Worm (Caenorhabditis elegans) whole organism, young adult: ENCODE results near the gene fbxb-112.
"Not testable (repeated sequence)": the region's sequence is repeated elsewhere in the genome, so short reads cannot be mapped to it uniquely, and the experiment has no call there.

Experiments used
- B0035.1 ChIP-seq: sonication (generic microtip); optimal IDR thresholded peaks from 2 replicates; lab custom pipeline; 2016; ENCODE audit warnings: missing genetic modification characterization, mild to moderate bottlenecking, missing compliant biosample characterization, missing genotype, missing genetic modification reagents
- C06A6.2 ChIP-seq: fragments of 200-800 bp; sonication (Bioruptor generic); conservative IDR thresholded peaks from 2 replicates; pipeline ENCODE4 v1.3.6; 2022; ENCODE audit warnings: missing genetic modification characterization, missing compliant biosample characterization
- C17E4.6 ChIP-seq: fragments of 200-800 bp; sonication (Bioruptor generic); IDR thresholded peaks from 2 replicates; pipeline ENCODE4 v1.3.6; 2022; ENCODE audit warnings: missing genetic modification reagents, missing genetic modification characterization, missing compliant biosample characterization
- D2030.7 ChIP-seq: fragments of 200-800 bp; sonication (Bioruptor generic); IDR thresholded peaks from 2 replicates; pipeline ENCODE4 v1.3.6; 2022; ENCODE audit warnings: missing genetic modification reagents, missing genetic modification characterization, missing compliant biosample characterization
- F23B12.7 ChIP-seq: sonication (generic microtip); optimal IDR thresholded peaks from 2 replicates; lab custom pipeline; 2017; ENCODE audit warnings: missing genetic modification characterization, mild to moderate bottlenecking, missing compliant biosample characterization, antibody characterized with exemption, moderate library complexity; ENCODE audit not compliant: insufficient read depth
- F52B5.7 ChIP-seq: sonication (generic microtip); optimal IDR thresholded peaks from 2 replicates; lab custom pipeline; 2016; ENCODE audit warnings: mild to moderate bottlenecking, missing genetic modification characterization, missing compliant biosample characterization
- F55B11.4 ChIP-seq: sonication (generic microtip); optimal IDR thresholded peaks from 2 replicates; lab custom pipeline; 2016; ENCODE audit warnings: missing compliant biosample characterization, missing genetic modification characterization, borderline replicate concordance; ENCODE audit not compliant: insufficient read depth
- K12H6.12 ChIP-seq: fragments of 200-800 bp; sonication (Bioruptor generic); optimal IDR thresholded peaks from 2 replicates; lab custom pipeline; 2018; ENCODE audit warnings: mild to moderate bottlenecking, missing genetic modification characterization, missing compliant biosample characterization
- T07F8.4 ChIP-seq: sonication (generic microtip); optimal IDR thresholded peaks from 2 replicates; lab custom pipeline; 2016; ENCODE audit warnings: mild to moderate bottlenecking, missing genetic modification characterization, moderate library complexity, missing compliant biosample characterization
- Y56A3A.18 ChIP-seq: fragments of 200-800 bp; sonication (Bioruptor generic); IDR thresholded peaks from 2 replicates; pipeline ENCODE4 v1.3.6; 2022; ENCODE audit warnings: missing genetic modification reagents, missing genetic modification characterization, missing compliant biosample characterization
- Y95B8A.8 ChIP-seq: fragments of 200-800 bp; sonication (Bioruptor generic); IDR thresholded peaks from 2 replicates; pipeline ENCODE4 v1.3.6; 2022; ENCODE audit warnings: missing genetic modification reagents, missing genetic modification characterization, missing compliant biosample characterization
- akir-1 ChIP-seq: fragments of 200-800 bp; sonication (Bioruptor generic); optimal IDR thresholded peaks from 2 replicates; lab custom pipeline; 2018; ENCODE audit warnings: mild to moderate bottlenecking, missing genetic modification characterization, moderate library complexity, missing compliant biosample characterization
- aptf-2 ChIP-seq: fragments of 200-800 bp; sonication (Bioruptor generic); conservative IDR thresholded peaks from 2 replicates; pipeline ENCODE4 v1.3.6; 2022; ENCODE audit warnings: missing genetic modification reagents, missing genetic modification characterization, missing compliant biosample characterization
- attf-5 ChIP-seq: fragments of 200-800 bp; sonication (Bioruptor generic); optimal IDR thresholded peaks from 2 replicates; lab custom pipeline; 2018; ENCODE audit warnings: mild to moderate bottlenecking, missing genetic modification characterization, missing compliant biosample characterization
- attf-6 ChIP-seq: fragments of 200-800 bp; sonication (Bioruptor generic); IDR thresholded peaks from 2 replicates; pipeline ENCODE4 v1.3.6; 2022; ENCODE audit warnings: missing genetic modification reagents, missing genetic modification characterization, missing compliant biosample characterization
- cebp-2 ChIP-seq: fragments of 200-800 bp; sonication (Bioruptor generic); IDR thresholded peaks from 2 replicates; pipeline ENCODE4 v1.3.6; 2022; ENCODE audit warnings: missing genetic modification characterization, missing compliant biosample characterization
- ceh-100 ChIP-seq: fragments of 200-800 bp; sonication (Bioruptor generic); IDR thresholded peaks from 2 replicates; pipeline ENCODE4 v1.3.6; 2022; ENCODE audit warnings: missing genetic modification reagents, missing genetic modification characterization, missing compliant biosample characterization
- ceh-79 ChIP-seq: sonication (generic microtip); optimal IDR thresholded peaks from 2 replicates; lab custom pipeline; 2017; ENCODE audit warnings: mild to moderate bottlenecking, missing genetic modification characterization, missing compliant biosample characterization
- dox-1 ChIP-seq: fragments of 200-800 bp; sonication (Bioruptor generic); IDR thresholded peaks from 2 replicates; pipeline ENCODE4 v1.3.6; 2022; ENCODE audit warnings: missing genetic modification reagents, missing genetic modification characterization, missing compliant biosample characterization
- dpff-1 ChIP-seq: sonication (generic microtip); optimal IDR thresholded peaks from 2 replicates; lab custom pipeline; 2017; ENCODE audit warnings: mild to moderate bottlenecking, missing genetic modification characterization, missing compliant biosample characterization
- egrh-3 ChIP-seq: fragments of 200-800 bp; sonication (Bioruptor generic); IDR thresholded peaks from 2 replicates; pipeline ENCODE4 v1.3.6; 2022; ENCODE audit warnings: missing genetic modification reagents, missing genetic modification characterization, missing compliant biosample characterization
- ets-4 ChIP-seq: fragments of 200-800 bp; sonication (Bioruptor generic); optimal IDR thresholded peaks from 2 replicates; lab custom pipeline; 2018; ENCODE audit warnings: mild to moderate bottlenecking, missing genetic modification characterization, missing compliant biosample characterization
- hlh-26 ChIP-seq: fragments of 200-800 bp; sonication (Bioruptor generic); conservative IDR thresholded peaks from 2 replicates; pipeline ENCODE4 v1.3.6; 2022; ENCODE audit warnings: missing genetic modification reagents, missing genetic modification characterization, missing compliant biosample characterization
- hmg-1.2 ChIP-seq: fragments of 200-800 bp; sonication (Bioruptor generic); IDR thresholded peaks from 2 replicates; pipeline ENCODE4 v1.3.6; 2022; ENCODE audit warnings: missing genetic modification reagents, missing genetic modification characterization, missing compliant biosample characterization
- hmg-20 ChIP-seq: fragments of 200-800 bp; sonication (Bioruptor generic); IDR thresholded peaks from 2 replicates; pipeline ENCODE4 v1.3.6; 2022; ENCODE audit warnings: missing genetic modification reagents, missing genetic modification characterization, missing compliant biosample characterization
- lsl-1 ChIP-seq: fragments of 200-800 bp; sonication (Bioruptor generic); optimal IDR thresholded peaks from 2 replicates; lab custom pipeline; 2018; ENCODE audit warnings: mild to moderate bottlenecking, missing genetic modification characterization, moderate library complexity, missing compliant biosample characterization
- madf-6 ChIP-seq: fragments of 200-800 bp; sonication (Bioruptor generic); IDR thresholded peaks from 2 replicates; pipeline ENCODE4 v1.3.6; 2022; ENCODE audit warnings: missing genetic modification reagents, missing genetic modification characterization, missing compliant biosample characterization
- mxl-1 ChIP-seq: sonication (generic microtip); optimal IDR thresholded peaks from 2 replicates; lab custom pipeline; 2016; ENCODE audit warnings: missing genetic modification characterization, missing compliant biosample characterization
- nfya-1 ChIP-seq: sonication (generic microtip); optimal IDR thresholded peaks from 2 replicates; lab custom pipeline; 2017; ENCODE audit warnings: antibody characterized with exemption, missing compliant biosample characterization, missing genetic modification characterization, borderline replicate concordance; ENCODE audit not compliant: insufficient read depth
- rcor-1 ChIP-seq: fragments of 200-800 bp; sonication (Bioruptor generic); IDR thresholded peaks from 2 replicates; pipeline ENCODE4 v1.3.6; 2022; ENCODE audit warnings: missing genetic modification reagents, missing genetic modification characterization, missing compliant biosample characterization
- repo-1 ChIP-seq: sonication (generic microtip); optimal IDR thresholded peaks from 2 replicates; lab custom pipeline; 2017; ENCODE audit warnings: mild to moderate bottlenecking, missing genetic modification characterization, missing compliant biosample characterization
- sdz-38 ChIP-seq: sonication (generic microtip); optimal IDR thresholded peaks from 2 replicates; lab custom pipeline; 2016; ENCODE audit warnings: missing genotype, missing genetic modification characterization, missing compliant biosample characterization
- snpc-3.4 ChIP-seq: sonication (generic microtip); optimal IDR thresholded peaks from 2 replicates; lab custom pipeline; 2017; ENCODE audit warnings: missing genetic modification characterization, mild to moderate bottlenecking, missing compliant biosample characterization, antibody characterized with exemption, moderate library complexity, missing genotype, missing genetic modification reagents
- tlf-1 ChIP-seq: fragments of 200-800 bp; sonication (Bioruptor generic); optimal IDR thresholded peaks from 2 replicates; lab custom pipeline; 2018; ENCODE audit warnings: mild to moderate bottlenecking, missing genetic modification characterization, missing compliant biosample characterization
- xnd-1 ChIP-seq: sonication (generic microtip); optimal IDR thresholded peaks from 2 replicates; lab custom pipeline; 2016; ENCODE audit warnings: missing genotype, missing genetic modification reagents, missing genetic modification characterization, missing compliant biosample characterization
- ztf-18 ChIP-seq: sonication (generic microtip); optimal IDR thresholded peaks from 2 replicates; lab custom pipeline; 2016; ENCODE audit warnings: missing genotype, mild to moderate bottlenecking, missing genetic modification characterization, missing compliant biosample characterization
- ztf-26 ChIP-seq: sonication (generic microtip); optimal IDR thresholded peaks from 2 replicates; lab custom pipeline; 2017; ENCODE audit warnings: missing genetic modification characterization, missing compliant biosample characterization

fbxb-112 gene

DNA sequence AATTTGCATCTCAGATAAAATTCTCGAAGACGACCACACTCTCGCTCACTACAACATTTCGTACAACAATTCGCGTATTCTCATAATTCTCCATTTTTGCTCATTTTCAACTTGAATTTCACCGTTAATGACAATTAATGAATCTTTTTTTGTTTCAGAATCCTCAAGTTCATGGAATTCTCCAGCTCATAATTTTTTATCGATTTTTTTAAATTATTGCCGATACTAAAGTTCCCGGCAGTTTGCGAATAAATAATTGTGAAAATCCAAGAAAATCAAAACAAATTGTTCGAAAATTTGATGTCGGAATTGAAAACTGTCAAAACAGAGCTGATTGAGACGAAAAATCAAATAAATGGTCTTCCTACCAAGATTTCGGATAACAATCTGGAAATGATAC lies 43.0 kb upstream of the fbxb-112 start, which contains the start of gene C16C8.21 (continued):
- TF ChIP-seq C17E4.6 (GFP tag; lab: Robert Waterston, UW) (no peak), repo-1 (no peak), Y95B8A.8 (GFP tag; lab: Robert Waterston, UW) (no peak)

ce11 chrII:3448776-3449280 lies 42.1 kb upstream of the fbxb-112 start, which contains the start of gene C16C8.25:
TSS of gene C16C8.25 (plus strand) at chrII:3449230.
- no peak for TF ChIP-seq xnd-1 (tag; lab: Kevin White, UChicago)
- no peak for TF ChIP-seq ceh-100 (GFP tag; lab: Robert Waterston, UW)
- 0 out of 2 replicates have a peak, but pooled peaks have one; percentile 33 for TF ChIP-seq D2030.7 (GFP tag; lab: Robert Waterston, UW)
- TF ChIP-seq mxl-1 (tag; lab: Kevin White, UChicago): no peak
- TF ChIP-seq sdz-38 (tag; lab: Kevin White, UChicago): no peak
- TF ChIP-seq ceh-79: no peak
- no peak for TF ChIP-seq hmg-20 (GFP tag; lab: Robert Waterston, UW)
- TF ChIP-seq T07F8.4 (tag; lab: Kevin White, UChicago): no peak
- TF ChIP-seq C06A6.2 (GFP tag; lab: Robert Waterston, UW): no peak
- no peak for TF ChIP-seq tlf-1 (GFP tag; lab: Kevin White, UChicago)
- TF ChIP-seq madf-6 (GFP tag; lab: Robert Waterston, UW): peak; percentile 60; the same call in 1 of the 2 replicates
- TF ChIP-seq rcor-1: no peak
- TF ChIP-seq ets-4: no peak
- no peak for TF ChIP-seq K12H6.12 (tag; lab: Kevin White, UChicago)
- no peak for TF ChIP-seq dpff-1 (tag; lab: Kevin White, UChicago)
- TF ChIP-seq B0035.1: no peak
- TF ChIP-seq F52B5.7 (tag; lab: Kevin White, UChicago): no peak
- TF ChIP-seq snpc-3.4 (tag; lab: Kevin White, UChicago): no peak
- no peak for TF ChIP-seq F23B12.7 (tag; lab: Kevin White, UChicago)
- TF ChIP-seq lsl-1 (GFP tag; lab: Kevin White, UChicago): peak; percentile 72
- TF ChIP-seq nfya-1: no peak

DNA sequence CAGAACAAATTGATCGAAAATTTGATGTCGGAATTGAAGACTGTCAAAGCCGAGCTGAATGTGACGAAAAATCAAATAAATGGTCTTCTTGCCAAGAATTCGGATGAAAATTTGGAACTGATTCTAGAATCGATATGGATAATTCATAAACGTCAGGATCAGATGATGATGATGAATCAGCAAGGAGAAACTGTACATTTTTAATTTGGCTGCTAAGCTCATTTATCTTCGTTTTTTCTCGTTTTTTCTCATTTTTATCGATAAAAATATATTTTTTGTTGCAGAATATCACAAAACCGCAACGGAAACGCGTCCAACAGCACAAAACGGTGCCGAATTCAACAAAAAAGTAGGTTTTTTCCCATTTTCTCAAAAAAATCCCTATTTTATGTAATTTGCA lies 41.4 kb upstream of the fbxb-112 start, which contains the start of gene C16C8.14:
Gene C16C8.14, plus strand, starts transcription at position 301 of the 400 bp plus-strand sequence.
- TF ChIP-seq hmg-1.2; ztf-18; snpc-3.4 (tag; lab: Kevin White, UChicago): not testable (repeated sequence)

DNA sequence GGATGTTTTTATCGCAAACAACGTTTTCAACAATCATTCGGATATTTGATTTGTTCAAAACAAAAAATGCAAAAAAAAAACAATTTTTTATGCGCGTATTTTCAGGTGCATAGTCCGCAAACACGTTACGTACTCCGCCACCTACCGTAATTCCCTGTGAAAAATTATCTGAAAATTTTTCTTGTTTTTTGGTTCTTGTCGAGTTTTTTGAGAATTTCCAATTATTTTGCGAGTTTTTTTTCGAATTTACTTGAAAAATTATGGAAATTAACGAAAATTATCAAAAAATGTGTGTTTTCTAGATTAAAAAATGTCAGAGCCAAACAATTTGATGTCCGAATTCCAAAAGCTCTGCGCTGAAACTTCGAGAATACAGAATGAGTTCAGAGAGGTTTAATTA lies 38.5 kb upstream of the fbxb-112 start, which contains the start of gene C16C8.12:
Gene C16C8.12, plus strand, starts transcription at position 301 of the 400 bp plus-strand sequence.
- no peak for TF ChIP-seq egrh-3 (GFP tag; lab: Robert Waterston, UW)
- TF ChIP-seq D2030.7 (GFP tag; lab: Robert Waterston, UW): peak; percentile 18; the same call in 1 of the 2 replicates
- TF ChIP-seq hlh-26 (GFP tag; lab: Robert Waterston, UW): no peak
- TF ChIP-seq Y56A3A.18 (GFP tag; lab: Robert Waterston, UW): no peak
- TF ChIP-seq rcor-1: no peak
- no peak for TF ChIP-seq F55B11.4 (tag; lab: Kevin White, UChicago)
- no peak for TF ChIP-seq cebp-2 (GFP tag; lab: Robert Waterston, UW)
- TF ChIP-seq dox-1 (GFP tag; lab: Robert Waterston, UW): no peak
- no peak for TF ChIP-seq F23B12.7 (tag; lab: Kevin White, UChicago)
- no peak for TF ChIP-seq aptf-2 (GFP tag; lab: Robert Waterston, UW)
- no peak for TF ChIP-seq attf-5 (GFP tag; lab: Kevin White, UChicago)
- TF ChIP-seq attf-6 (GFP tag; lab: Robert Waterston, UW): no peak
- TF ChIP-seq ztf-26: no peak
- TF ChIP-seq lsl-1 (GFP tag; lab: Kevin White, UChicago): peak; percentile 72
- no peak for TF ChIP-seq akir-1 (GFP tag; lab: Kevin White, UChicago)
- TF ChIP-seq ztf-18: no peak
